Fruit fly (Drosophila melanogaster) whole organism, embryonic: ENCODE data around the gene fd102C.

Source experiments
- Bteb2 ChIP-seq: fragments of 200-800 bp; sonication (Bioruptor generic); optimal IDR thresholded peaks from 2 replicates; lab custom pipeline; 2016; ENCODE audit warnings: missing biosample characterization, missing genetic modification characterization
- CG1602 ChIP-seq: fragments of 200-800 bp; sonication (Bioruptor generic); optimal IDR thresholded peaks from 3 replicates; lab custom pipeline; 2016; ENCODE audit warnings: missing biosample characterization, missing genetic modification characterization

DNA sequence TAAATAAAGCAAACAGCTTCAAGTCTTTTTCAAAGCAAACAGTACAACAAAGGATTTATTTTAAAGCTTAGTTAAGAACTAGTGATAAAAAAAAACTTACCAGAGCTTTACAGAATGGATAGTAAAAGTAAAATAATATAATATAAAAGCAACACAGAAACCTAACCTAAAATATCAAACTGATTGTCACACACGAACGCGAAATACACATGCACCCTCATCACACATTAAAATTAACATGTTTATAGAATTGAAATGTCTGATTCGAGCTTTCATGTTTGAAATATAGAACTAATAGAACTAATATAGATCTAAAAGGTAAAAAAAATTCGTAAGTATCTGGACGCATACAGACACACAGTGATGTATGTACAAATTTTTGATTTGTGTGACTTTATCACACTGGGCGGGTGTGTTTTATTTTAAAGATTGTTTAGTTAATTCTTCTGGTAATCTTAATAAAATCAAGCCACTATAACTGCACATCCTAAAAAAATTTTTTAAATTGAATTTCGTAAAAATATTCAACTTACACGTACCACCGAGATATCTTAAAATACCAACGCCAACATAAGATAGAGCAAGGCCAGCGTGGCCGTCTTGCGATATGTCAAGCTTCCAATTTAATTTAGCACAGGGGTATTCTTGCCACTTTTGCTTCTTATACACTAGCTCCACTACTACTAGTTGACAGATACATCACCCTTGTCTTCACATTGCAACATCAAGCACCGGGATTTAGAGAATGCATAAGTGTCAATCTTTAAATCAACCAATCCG, 22.3 kb upstream of the fd102C start, which contains the start of gene Gyf:
- TF ChIP-seq CG1602 (no peak), Bteb2 (GFP tag; lab: Kevin White, UChicago) (no peak)
